Fruit fly (Drosophila melanogaster) ovary, adult (tissue): ENCODE measurements around the gene CG32756.
A peak's percentile ranks its signal among the peaks of the same experiment; 100 is the strongest.

Experiments used
- CG17801 ChIP-seq: fragments of 200-800 bp; optimal IDR thresholded peaks from 2 replicates; lab custom pipeline; 2019; ENCODE audit warnings: missing biosample characterization, mild to moderate bottlenecking, missing genetic modification characterization, moderate library complexity; ENCODE audit not compliant: partially characterized antibody

The CG32756 gene

dm6 chrX:5914992-5915751 lies 30.3 kb upstream of the CG32756 start:
- no peak for TF ChIP-seq CG17801 (GFP tag; lab: Kevin White, UChicago)

dm6 chrX:5915752-5916493 lies 29.6 kb upstream of the CG32756 start:
- TF ChIP-seq CG17801 (GFP tag; lab: Kevin White, UChicago), result peak; percentile 79

dm6 chrX:5916494-5917309 lies 28.8 kb upstream of the CG32756 start, which contains the start of the genes Shmt and CG3726:
Gene Shmt, minus strand, starts transcription at chrX:5916797.
Gene CG3726, plus strand, starts transcription at chrX:5917097.
- TF ChIP-seq CG17801 (GFP tag; lab: Kevin White, UChicago), result no peak

- peak; percentile 25 for TF ChIP-seq CG17801 (GFP tag; lab: Kevin White, UChicago)
Measured at dm6 chrX:5917310-5917988, 28.0 kb upstream of the CG32756 start.

- TF ChIP-seq CG17801 (GFP tag; lab: Kevin White, UChicago), result peak; percentile 94
Measured at dm6 chrX:5918499-5919126, 26.9 kb upstream of the CG32756 start.

- TF ChIP-seq CG17801 (GFP tag; lab: Kevin White, UChicago), result no peak
Measured at dm6 chrX:5920932-5921331, 24.6 kb upstream of the CG32756 start.

dm6 chrX:5922057-5922456 lies 23.4 kb upstream of the CG32756 start:
- TF ChIP-seq CG17801 (GFP tag; lab: Kevin White, UChicago), result no peak

dm6 chrX:5923124-5923523 lies 22.4 kb upstream of the CG32756 start:
- TF ChIP-seq CG17801 (GFP tag; lab: Kevin White, UChicago), result no peak

dm6 chrX:5924378-5924777 lies 21.1 kb upstream of the CG32756 start:
- TF ChIP-seq CG17801 (GFP tag; lab: Kevin White, UChicago), result no peak

- peak; percentile 73 for TF ChIP-seq CG17801 (GFP tag; lab: Kevin White, UChicago)
Measured at dm6 chrX:5925793-5926418, 19.6 kb upstream of the CG32756 start.

dm6 chrX:5926718-5927117 lies 18.8 kb upstream of the CG32756 start:
- TF ChIP-seq CG17801 (GFP tag; lab: Kevin White, UChicago), result peak; percentile 47

dm6 chrX:5932345-5932995 lies 13.0 kb upstream of the CG32756 start:
- peak; percentile 95 for TF ChIP-seq CG17801 (GFP tag; lab: Kevin White, UChicago)
